Fruit fly (Drosophila melanogaster): Measurements from ENCODE around the gene CG12299.
A peak's percentile ranks its signal among the peaks of the same experiment; 100 is the strongest.

CG12299 gene

dm6 chr2L:10704425-10704824 lies 32.7 kb upstream of the CG12299 start:
- TF ChIP-seq CG31627 (GFP tag; optimal IDR thresholded peaks at IDR 0.05) (no peak), Sox14 (GFP tag; optimal IDR thresholded peaks at IDR 0.05) (no peak), cyc (GFP tag; optimal IDR thresholded peaks at IDR 0.05) (no peak), CG11902 (GFP tag; optimal IDR thresholded peaks at IDR 0.05) (no peak), CG6276 (GFP tag; optimal IDR thresholded peaks at IDR 0.05) (no peak), CG32006 (GFP tag; optimal IDR thresholded peaks at IDR 0.05) (no peak), salr (GFP tag; optimal IDR thresholded peaks at IDR 0.05) (no peak), CG34406 (GFP tag; optimal IDR thresholded peaks at IDR 0.05) (no peak), Ets96B (tag; optimal IDR thresholded peaks at IDR 0.05) (no peak), CG16779 (tag; optimal IDR thresholded peaks at IDR 0.05) (no peak), fd59A (GFP tag; optimal IDR thresholded peaks at IDR 0.05) (no peak), acj6 (GFP tag; optimal IDR thresholded peaks at IDR 0.05) (no peak), esn (GFP tag; optimal IDR thresholded peaks at IDR 0.05) (no peak), CG10669 (GFP tag; optimal IDR thresholded peaks at IDR 0.05) (no peak), topi (GFP tag; optimal IDR thresholded peaks at IDR 0.05) (no peak), pdm3 (GFP tag; optimal IDR thresholded peaks at IDR 0.05) (no peak), lz (GFP tag; optimal IDR thresholded peaks at IDR 0.05) (no peak)

- TF ChIP-seq svp (GFP tag) = peak; percentile 63
- TF ChIP-seq CG6276 (GFP tag; optimal IDR thresholded peaks at IDR 0.05) = no peak
These were observed 30.9 kb upstream of the CG12299 start for dm6 chr2L:10706267-10706666.

dm6 chr2L:10708089-10708488 lies 29.1 kb upstream of the CG12299 start:
- TF ChIP-seq CG32006 (GFP tag; optimal IDR thresholded peaks at IDR 0.05) (no peak), spab (GFP tag; optimal IDR thresholded peaks at IDR 0.05) (no peak), acj6 (GFP tag; optimal IDR thresholded peaks at IDR 0.05) (no peak), Sox102F (GFP tag; optimal IDR thresholded peaks at IDR 0.05) (no peak), fd85E (GFP tag; optimal IDR thresholded peaks at IDR 0.05) (no peak), Ets96B (tag; optimal IDR thresholded peaks at IDR 0.05) (no peak), CG7368 (GFP tag; optimal IDR thresholded peaks at IDR 0.05) (no peak), CG34406 (GFP tag; optimal IDR thresholded peaks at IDR 0.05) (no peak), CG3919 (GFP tag; optimal IDR thresholded peaks at IDR 0.05) (no peak), CG10669 (GFP tag; optimal IDR thresholded peaks at IDR 0.05) (no peak), ss (GFP tag; optimal IDR thresholded peaks at IDR 0.05) (no peak), OdsH (GFP tag; optimal IDR thresholded peaks at IDR 0.05) (no peak), salr (GFP tag; optimal IDR thresholded peaks at IDR 0.05) (no peak), CG31627 (GFP tag; optimal IDR thresholded peaks at IDR 0.05) (no peak), CG1621 (tag; optimal IDR thresholded peaks at IDR 0.05) (no peak)

DNA sequence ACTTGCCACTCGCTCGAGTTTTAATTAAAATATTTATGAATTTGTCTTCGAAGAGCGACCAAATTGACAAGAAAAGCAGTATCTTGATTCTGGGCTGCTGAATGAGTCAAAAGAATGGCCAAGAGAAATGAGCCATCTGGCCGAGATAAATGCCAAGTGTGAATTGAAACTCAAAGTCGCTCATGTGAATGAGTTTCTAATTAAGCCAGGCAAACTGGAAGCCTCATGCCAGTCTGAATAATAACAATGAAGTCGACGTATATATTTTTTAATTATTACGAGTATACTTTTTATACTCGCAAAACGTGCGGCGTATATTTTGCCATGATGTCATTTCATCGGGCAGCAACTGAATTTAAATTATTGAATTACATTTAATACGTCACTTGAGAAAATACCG lies 27.8 kb upstream of the CG12299 start, which contains the start of gene Lip2:
Lip2 (minus strand) TSS at position 101 of the 400 bp plus-strand sequence.
- no peak for TF ChIP-seq fd85E (GFP tag; optimal IDR thresholded peaks at IDR 0.05)

DNA sequence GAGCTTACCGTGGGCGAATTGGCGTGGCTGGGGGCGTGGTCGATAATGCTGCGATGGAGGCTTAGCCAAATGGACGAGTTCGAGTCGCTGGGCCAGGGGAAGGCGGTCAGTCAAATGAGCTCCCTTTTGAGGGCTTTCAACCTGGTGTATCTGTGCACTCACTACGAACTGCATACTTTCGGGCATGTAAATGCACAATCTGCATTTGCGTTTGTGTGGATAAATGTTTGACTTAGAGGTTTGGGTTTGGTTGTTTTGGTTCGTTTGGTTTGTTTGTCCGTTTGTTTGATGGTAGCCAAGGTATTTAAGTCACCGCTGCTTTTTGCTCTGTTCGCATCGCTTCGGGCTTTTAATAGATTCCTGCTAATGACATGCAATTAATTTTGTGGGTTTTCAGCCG lies 25.9 kb upstream of the CG12299 start:
- no peak for TF ChIP-seq salr (GFP tag; optimal IDR thresholded peaks at IDR 0.05)
- TF ChIP-seq CG6854 (GFP tag; optimal IDR thresholded peaks at IDR 0.05) = no peak
- TF ChIP-seq CG11294 (GFP tag; IDR thresholded peaks at IDR 0.05) = no peak

DNA sequence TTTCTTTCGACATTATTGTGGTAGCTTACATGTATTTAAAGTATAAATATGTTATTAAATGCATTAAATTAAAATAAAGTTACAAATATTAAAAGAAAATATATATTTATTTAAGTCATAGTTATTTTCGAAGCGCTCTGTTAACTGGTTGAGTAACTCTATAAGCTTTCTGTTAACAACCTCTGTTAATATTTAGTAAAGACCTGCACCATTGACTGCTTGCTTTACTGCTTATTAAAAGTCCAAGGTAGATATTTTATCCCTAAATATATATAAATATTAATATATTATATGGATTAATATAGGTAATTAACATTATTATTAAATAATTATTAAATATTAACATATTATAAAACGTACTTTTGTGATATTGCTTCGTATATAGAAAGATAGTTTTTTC lies 15.6 kb upstream of the CG12299 start:
- no peak for TF ChIP-seq fd59A (GFP tag; optimal IDR thresholded peaks at IDR 0.05)
- no peak for TF ChIP-seq Ets21C (GFP tag; optimal IDR thresholded peaks at IDR 0.05)
- no peak for TF ChIP-seq spab (GFP tag; optimal IDR thresholded peaks at IDR 0.05)
- no peak for TF ChIP-seq Eip78C (GFP tag)
- no peak for TF ChIP-seq CG3032 (tag; optimal IDR thresholded peaks at IDR 0.05)
- no peak for TF ChIP-seq dsx (GFP tag; optimal IDR thresholded peaks at IDR 0.05; ENCODE audit: poor library complexity, severe bottlenecking)
- no peak for TF ChIP-seq CG11902 (GFP tag; optimal IDR thresholded peaks at IDR 0.05)
- no peak for TF ChIP-seq Blimp-1 (GFP tag; optimal IDR thresholded peaks at IDR 0.05)
- no peak for TF ChIP-seq Hr39 (GFP tag; optimal IDR thresholded peaks at IDR 0.05)
- TF ChIP-seq CG4318 (GFP tag; optimal IDR thresholded peaks at IDR 0.05) = no peak
- TF ChIP-seq Smox (GFP tag; optimal IDR thresholded peaks at IDR 0.05) = no peak
- TF ChIP-seq CG8119 (GFP tag; IDR thresholded peaks at IDR 0.05) = no peak
- no peak for TF ChIP-seq CG32006 (GFP tag; optimal IDR thresholded peaks at IDR 0.05)
- TF ChIP-seq CG6163 (GFP tag; IDR thresholded peaks at IDR 0.05) = no peak
- TF ChIP-seq CG8632 (GFP tag; optimal IDR thresholded peaks at IDR 0.05) = no peak
- TF ChIP-seq CG1621 (tag; optimal IDR thresholded peaks at IDR 0.05) = no peak
- no peak for TF ChIP-seq Met (GFP tag; optimal IDR thresholded peaks at IDR 0.05)
- no peak for TF ChIP-seq CG3919 (GFP tag; optimal IDR thresholded peaks at IDR 0.05)
- TF ChIP-seq CG31627 (GFP tag; optimal IDR thresholded peaks at IDR 0.05) = no peak
- no peak for TF ChIP-seq acj6 (GFP tag; optimal IDR thresholded peaks at IDR 0.05)
